Fruit fly (Drosophila melanogaster): ENCODE measurements around the gene Srx.

The Srx gene

dm6 chrX:17820252-17820651 lies 36.5 kb upstream of the Srx start (continued):
- TF ChIP-seq Rfx (GFP tag; IDR thresholded peaks at IDR 0.05) = peak; percentile 72
- no peak for TF ChIP-seq CG14050 (GFP tag; IDR thresholded peaks at IDR 0.05)
- no peak for TF ChIP-seq Hr51 (GFP tag; optimal IDR thresholded peaks at IDR 0.05)
- no peak for TF ChIP-seq BEAF-32 (GFP tag; optimal IDR thresholded peaks at IDR 0.05)
- TF ChIP-seq hbn (GFP tag; IDR thresholded peaks at IDR 0.05; ENCODE audit: partially characterized antibody) = no peak
- no peak for TF ChIP-seq CG6254 (GFP tag; optimal IDR thresholded peaks at IDR 0.05)
- TF ChIP-seq CG3163 (GFP tag; optimal IDR thresholded peaks at IDR 0.05) = no peak
- no peak for TF ChIP-seq schlank (tag; optimal IDR thresholded peaks at IDR 0.05)
- TF ChIP-seq Bdp1 (GFP tag; optimal IDR thresholded peaks at IDR 0.05) = no peak
- no peak for TF ChIP-seq BtbVII (GFP tag; optimal IDR thresholded peaks at IDR 0.05)
- no peak for TF ChIP-seq shn (GFP tag; optimal IDR thresholded peaks at IDR 0.05)
- peak; percentile 19; the same call in 1 of the 2 replicates for TF ChIP-seq MBD-R2 (GFP tag; IDR thresholded peaks at IDR 0.05)
- TF ChIP-seq CG17361 (GFP tag; IDR thresholded peaks at IDR 0.05) = peak; percentile 39; the same call in 1 of the 3 replicates
- TF ChIP-seq trem (tag; optimal IDR thresholded peaks at IDR 0.05) = peak; percentile 30
- TF ChIP-seq CG11456 (GFP tag; IDR thresholded peaks at IDR 0.05) = peak; percentile 80; the same call in 2 of the 3 replicates
- peak; percentile 19 for TF ChIP-seq pnt (GFP tag; optimal IDR thresholded peaks at IDR 0.05)
- no peak for TF ChIP-seq CG4617 (GFP tag; optimal IDR thresholded peaks at IDR 0.05; ENCODE audit: borderline replicate concordance)
- TF ChIP-seq CG2199 (GFP tag; IDR thresholded peaks at IDR 0.05) = peak; percentile 85; the same call in 1 of the 3 replicates
- TF ChIP-seq trh (GFP tag; optimal IDR thresholded peaks at IDR 0.05) = no peak
- TF ChIP-seq CG18476 (GFP tag; optimal IDR thresholded peaks at IDR 0.05) = no peak
- TF ChIP-seq CG10654 (GFP tag; optimal IDR thresholded peaks at IDR 0.05) = no peak
- TF ChIP-seq cad (GFP tag; optimal IDR thresholded peaks at IDR 0.05) = no peak
- TF ChIP-seq CG8290 (GFP tag; optimal IDR thresholded peaks at IDR 0.05) = peak; percentile 2
- peak in 1 of 2 experiments; percentile 79 for TF ChIP-seq CG8290 (tag; optimal IDR thresholded peaks at IDR 0.05)
- no peak for TF ChIP-seq tx (GFP tag; optimal IDR thresholded peaks at IDR 0.05)
- no peak for TF ChIP-seq ind (GFP tag; optimal IDR thresholded peaks at IDR 0.05)
- TF ChIP-seq abd-A (tag; optimal IDR thresholded peaks at IDR 0.05) = peak; percentile 40
- no peak for TF ChIP-seq Six4 (GFP tag; optimal IDR thresholded peaks at IDR 0.05)
- no peak for TF ChIP-seq CG9609 (GFP tag; optimal IDR thresholded peaks at IDR 0.05)
- no peak for TF ChIP-seq Gug (GFP tag; IDR thresholded peaks at IDR 0.05)
- no peak for TF ChIP-seq CG18599 (GFP tag; optimal IDR thresholded peaks at IDR 0.05)
- TF ChIP-seq HLH54F (GFP tag; optimal IDR thresholded peaks at IDR 0.05) = no peak
- no peak for TF ChIP-seq CG6791 (GFP tag; IDR thresholded peaks at IDR 0.05; ENCODE audit: partially characterized antibody)
- TF ChIP-seq Ssrp (tag; optimal IDR thresholded peaks at IDR 0.05) = no peak
- TF ChIP-seq Lim3 (GFP tag; IDR thresholded peaks at IDR 0.05) = no peak
- no peak for TF ChIP-seq chn (GFP tag; optimal IDR thresholded peaks at IDR 0.05)
- TF ChIP-seq da (GFP tag; optimal IDR thresholded peaks at IDR 0.05) = no peak
- TF ChIP-seq CG3065 (GFP tag; optimal IDR thresholded peaks at IDR 0.05) = no peak
- no peak for TF ChIP-seq btn (GFP tag; optimal IDR thresholded peaks at IDR 0.05)
- no peak for TF ChIP-seq CG11398 (GFP tag; optimal IDR thresholded peaks at IDR 0.05)
- TF ChIP-seq Jarid2 (GFP tag; optimal IDR thresholded peaks at IDR 0.05) = no peak
- no peak for TF ChIP-seq disco-r (GFP tag; optimal IDR thresholded peaks at IDR 0.05)
- no peak for TF ChIP-seq CG17568 (GFP tag; optimal IDR thresholded peaks at IDR 0.05)
- 0 out of 3 replicates have a peak, but pooled peaks have one; percentile 33 for TF ChIP-seq CG16813 (GFP tag; IDR thresholded peaks at IDR 0.05; ENCODE audit: partially characterized antibody)
- no peak for TF ChIP-seq CG14014 (GFP tag; IDR thresholded peaks at IDR 0.05)
- no peak for TF ChIP-seq zfh2 (GFP tag; optimal IDR thresholded peaks at IDR 0.05)
- TF ChIP-seq gcm (GFP tag; optimal IDR thresholded peaks at IDR 0.05) = no peak
- TF ChIP-seq sens (GFP tag) = peak; percentile 62
- no peak for TF ChIP-seq nom (GFP tag; optimal IDR thresholded peaks at IDR 0.05)
- TF ChIP-seq CG18011 (GFP tag; optimal IDR thresholded peaks at IDR 0.05) = no peak
- TF ChIP-seq tna (GFP tag; IDR thresholded peaks at IDR 0.05; ENCODE audit: partially characterized antibody) = no peak
- TF ChIP-seq tgo (GFP tag; IDR thresholded peaks at IDR 0.05) = no peak
